Worm (Caenorhabditis elegans): ENCODE data around the gene F46E10.2.

- TF ChIP-seq klf-2 (GFP tag; conservative IDR thresholded peaks at IDR 0.05) (no peak), ztf-23 (GFP tag; IDR thresholded peaks at IDR 0.05) (no peak)
Observed at ce11 chrV:6485109-6485508, 35.1 kb upstream of the F46E10.2 start.

All from whole organism, midembryonic.